Fruit fly (Drosophila melanogaster): ENCODE results near the gene CG42376.

The CG42376 gene

DNA sequence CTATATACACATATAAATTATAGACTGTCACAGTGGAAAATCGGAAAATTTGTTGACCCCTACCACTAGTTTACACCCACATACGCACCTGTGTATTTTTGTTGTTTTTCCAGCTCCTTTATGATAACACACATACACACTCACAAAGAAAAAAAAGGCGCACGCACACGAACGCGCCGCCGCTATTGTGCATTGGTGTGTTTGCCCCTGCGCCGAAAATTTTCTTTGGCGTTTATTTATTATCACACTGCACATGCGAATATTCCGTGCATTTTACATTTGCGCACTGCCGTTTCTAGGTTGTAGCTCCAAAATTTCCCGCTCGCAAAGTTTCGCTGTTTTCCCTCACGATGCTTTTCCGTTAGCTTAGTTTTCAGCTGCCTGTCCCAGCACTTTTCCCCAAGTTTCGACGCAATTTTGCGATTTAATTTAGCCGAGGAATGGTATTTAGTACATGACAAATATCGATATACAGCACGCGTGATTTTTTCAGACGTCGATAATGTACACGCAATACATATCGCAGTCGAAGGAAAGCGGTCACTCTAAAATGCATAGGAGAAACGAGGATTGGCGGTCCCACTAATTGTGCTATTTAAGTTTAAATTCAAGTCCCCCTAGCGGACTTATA lies 24.5 kb downstream of the CG42376 start, which contains the start of the genes CG3777 and ewg (continued):
- TF ChIP-seq trem (tag; optimal IDR thresholded peaks at IDR 0.05) (peak; percentile 72), tap (tag; optimal IDR thresholded peaks at IDR 0.05) (no peak), NFAT (GFP tag; IDR thresholded peaks at IDR 0.05) (no peak), CG8765 (GFP tag; IDR thresholded peaks at IDR 0.05) (no peak), Hmx (GFP tag; optimal IDR thresholded peaks at IDR 0.05) (no peak), Dip3 (GFP tag; optimal IDR thresholded peaks at IDR 0.05) (no peak), CG31224 (GFP tag; IDR thresholded peaks at IDR 0.05) (no peak), CG15011 (GFP tag; optimal IDR thresholded peaks at IDR 0.05) (no peak), HLH4C (GFP tag; IDR thresholded peaks at IDR 0.05; ENCODE audit: partially characterized antibody) (peak; percentile 94), hbn (GFP tag; IDR thresholded peaks at IDR 0.05; ENCODE audit: partially characterized antibody) (peak; percentile 90), CG8388 (GFP tag; optimal IDR thresholded peaks at IDR 0.05) (no peak), Blimp-1 (GFP tag; optimal IDR thresholded peaks at IDR 0.05) (no peak), CG2202 (tag; optimal IDR thresholded peaks at IDR 0.05) (no peak), CG4854 (GFP tag; optimal IDR thresholded peaks at IDR 0.05) (no peak), zfh1 (GFP tag; IDR thresholded peaks at IDR 0.05) (no peak), pros (GFP tag; optimal IDR thresholded peaks at IDR 0.05) (no peak), lbe (GFP tag; optimal IDR thresholded peaks at IDR 0.05) (no peak), dmrt99B (tag; optimal IDR thresholded peaks at IDR 0.05) (no peak), CG2129 (GFP tag; IDR thresholded peaks at IDR 0.05; ENCODE audit: partially characterized antibody) (peak; percentile 85), CG30020 (tag; optimal IDR thresholded peaks at IDR 0.05) (peak; percentile 49), CTCF (GFP tag; optimal IDR thresholded peaks at IDR 0.05) (peak; percentile 70), aop (GFP tag; IDR thresholded peaks at IDR 0.05) (no peak), twi (tag; optimal IDR thresholded peaks at IDR 0.05) (no peak), tna (GFP tag; IDR thresholded peaks at IDR 0.05; ENCODE audit: partially characterized antibody) (peak; percentile 93), pum (GFP tag; optimal IDR thresholded peaks at IDR 0.05) (no peak), CG3407 (GFP tag; optimal IDR thresholded peaks at IDR 0.05) (no peak), CG10543 (GFP tag; optimal IDR thresholded peaks at IDR 0.05) (no peak), CG4730 (GFP tag; IDR thresholded peaks at IDR 0.05) (no peak), CrebB (tag; optimal IDR thresholded peaks at IDR 0.05) (no peak), CG2120 (GFP tag; optimal IDR thresholded peaks at IDR 0.05) (peak; percentile 28), CG16813 (GFP tag; IDR thresholded peaks at IDR 0.05; ENCODE audit: partially characterized antibody) (peak; percentile 97), lov (optimal IDR thresholded peaks at IDR 0.05) (no peak), lov (GFP tag; IDR thresholded peaks at IDR 0.05) (no peak), Mes4 (GFP tag; optimal IDR thresholded peaks at IDR 0.05) (no peak), CG17328 (GFP tag; IDR thresholded peaks at IDR 0.05) (no peak), CG13775 (GFP tag; optimal IDR thresholded peaks at IDR 0.05) (no peak), NC2β (GFP tag; optimal IDR thresholded peaks at IDR 0.05) (no peak), Kr (GFP tag; optimal IDR thresholded peaks at IDR 0.05) (no peak), Oaz (GFP tag; IDR thresholded peaks at IDR 0.05) (no peak), CG32767 (GFP tag; IDR thresholded peaks at IDR 0.05) (no peak), CG6854 (GFP tag; optimal IDR thresholded peaks at IDR 0.05) (no peak), CG10959 (GFP tag; IDR thresholded peaks at IDR 0.05) (no peak), croc (GFP tag; conservative IDR thresholded peaks at IDR 0.05) (no peak), gt (GFP tag; IDR thresholded peaks at IDR 0.05) (no peak), Dref (GFP tag; IDR thresholded peaks at IDR 0.05) (peak; percentile 89), E2f2 (GFP tag; IDR thresholded peaks at IDR 0.05) (peak; percentile 78), ranshi (GFP tag; IDR thresholded peaks at IDR 0.05) (no peak), CG7928 (GFP tag; optimal IDR thresholded peaks at IDR 0.05) (no peak), klu (GFP tag; IDR thresholded peaks at IDR 0.05) (no peak), vfl (GFP tag; optimal IDR thresholded peaks at IDR 0.05) (no peak), CG31441 (GFP tag; IDR thresholded peaks at IDR 0.05) (no peak), phol (tag; optimal IDR thresholded peaks at IDR 0.05) (peak; percentile 30)

All from whole organism, embryonic.